Worm (Caenorhabditis elegans) whole organism, mixed stage, embryonic: ENCODE data around the gene R03D7.8.

ENCODE experiments used
- lsy-2 ChIP-seq: fragments of 150-350 bp; optimal IDR thresholded peaks from 2 replicates; lab custom pipeline; 2014; ENCODE audit warnings: missing biosample characterization, missing genetic modification characterization
- nhr-12 ChIP-seq: fragments of 150-350 bp; optimal IDR thresholded peaks from 2 replicates; lab custom pipeline; 2014; ENCODE audit warnings: missing biosample characterization, missing genetic modification characterization
- sptf-1 ChIP-seq: sonication (generic microtip); optimal IDR thresholded peaks from 2 replicates; lab custom pipeline; 2017; ENCODE audit warnings: mild to moderate bottlenecking, missing genetic modification characterization, moderate library complexity, missing compliant biosample characterization

ce11 chrII:10989180-10989579, 32.5 kb upstream of the R03D7.8 start:
- TF ChIP-seq lsy-2 (tag; lab: Kevin White, UChicago) (no peak), nhr-12 (tag; lab: Kevin White, UChicago) (no peak), sptf-1 (tag; lab: Kevin White, UChicago) (no peak)
